Worm (Caenorhabditis elegans): ENCODE results near the gene T02E9.6.

The T02E9.6 gene

DNA sequence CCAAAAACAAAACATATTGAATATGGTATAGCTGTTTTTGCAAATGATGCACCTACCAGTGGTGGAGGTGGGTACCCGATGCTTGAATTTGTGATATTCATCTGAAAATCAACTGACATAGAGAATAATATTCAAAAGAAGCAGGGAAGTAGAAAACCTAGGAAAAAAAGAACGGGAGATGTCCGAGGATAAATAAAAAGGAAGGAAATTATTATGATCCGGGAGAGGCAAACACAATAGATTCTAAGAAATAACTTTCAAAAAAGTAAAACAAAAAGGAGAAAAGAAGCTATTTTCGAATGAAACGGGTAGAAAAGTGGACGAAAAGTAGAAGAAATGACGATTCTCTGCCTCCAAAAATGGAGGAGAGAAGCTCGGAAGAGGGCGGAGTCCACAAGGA, 18.8 kb upstream of the T02E9.6 start, which contains the start of gene npr-25:
Gene npr-25, minus strand, starts transcription at position 101 of the 400 bp plus-strand sequence.
- TF ChIP-seq lin-39 (tag; optimal IDR thresholded peaks at IDR 0.05) (no peak), sma-9 (GFP tag; optimal IDR thresholded peaks at IDR 0.05) (no peak), sma-9 (tag; optimal IDR thresholded peaks at IDR 0.05) (no peak), elt-3 (tag; optimal IDR thresholded peaks at IDR 0.05) (no peak), unc-55 (GFP tag; optimal IDR thresholded peaks at IDR 0.05) (no peak), lin-11 (tag; optimal IDR thresholded peaks at IDR 0.05) (no peak), peb-1 (tag; optimal IDR thresholded peaks at IDR 0.05) (no peak), ztf-4 (tag; optimal IDR thresholded peaks at IDR 0.05) (no peak), nhr-21 (tag; optimal IDR thresholded peaks at IDR 0.05) (no peak), nhr-77 (tag; optimal IDR thresholded peaks at IDR 0.05) (no peak), nhr-129 (tag; optimal IDR thresholded peaks at IDR 0.05) (no peak), zag-1 (tag; optimal IDR thresholded peaks at IDR 0.05) (no peak), nhr-12 (tag; optimal IDR thresholded peaks at IDR 0.05) (no peak), egl-27 (tag; optimal IDR thresholded peaks at IDR 0.05) (no peak), gmeb-1 (tag; optimal IDR thresholded peaks at IDR 0.05) (no peak), elt-1 (tag; optimal IDR thresholded peaks at IDR 0.05) (no peak)

DNA sequence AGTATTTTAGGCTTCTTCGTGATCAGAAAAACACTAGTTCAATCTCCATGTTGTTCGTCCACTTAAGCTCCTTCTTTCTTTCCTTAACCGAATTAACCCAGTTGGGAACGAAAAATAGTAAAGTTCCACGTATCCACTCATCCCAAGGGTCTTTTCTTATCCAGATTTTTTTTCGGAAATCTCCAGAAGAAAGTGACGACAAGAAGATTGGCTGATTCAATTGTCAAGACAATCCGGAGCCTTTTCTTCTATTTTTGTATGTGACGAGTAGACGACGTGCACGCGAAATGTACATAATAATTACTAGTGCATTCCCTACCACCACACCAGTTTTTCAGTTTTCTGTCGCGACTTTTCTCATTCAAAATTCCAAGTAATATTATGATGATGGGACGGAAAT, 17.2 kb upstream of the T02E9.6 start:
- TF ChIP-seq snpc-4 (tag; optimal IDR thresholded peaks at IDR 0.05) (no peak), lin-11 (tag; optimal IDR thresholded peaks at IDR 0.05) (no peak), ZK546.5 (tag; optimal IDR thresholded peaks at IDR 0.05) (no peak), nhr-6 (tag; optimal IDR thresholded peaks at IDR 0.05) (no peak), skn-1 (tag; optimal IDR thresholded peaks at IDR 0.05) (no peak), alr-1 (tag; optimal IDR thresholded peaks at IDR 0.05) (no peak), blmp-1 (tag; optimal IDR thresholded peaks at IDR 0.05; ENCODE audit: insufficient read depth) (no peak), zag-1 (tag; optimal IDR thresholded peaks at IDR 0.05) (no peak), elt-3 (tag; optimal IDR thresholded peaks at IDR 0.05) (no peak), ztf-4 (tag; optimal IDR thresholded peaks at IDR 0.05) (no peak), lin-39 (tag; optimal IDR thresholded peaks at IDR 0.05) (no peak), nhr-77 (tag; optimal IDR thresholded peaks at IDR 0.05) (no peak), nhr-21 (tag; optimal IDR thresholded peaks at IDR 0.05) (no peak), peb-1 (tag; optimal IDR thresholded peaks at IDR 0.05) (no peak), ztf-11 (tag; optimal IDR thresholded peaks at IDR 0.05) (no peak), crh-2 (tag; optimal IDR thresholded peaks at IDR 0.05) (no peak), Y55F3AM.14 (GFP tag; optimal IDR thresholded peaks at IDR 0.05) (no peak), nhr-23 (tag; optimal IDR thresholded peaks at IDR 0.05) (no peak), F13H6.1 (tag; optimal IDR thresholded peaks at IDR 0.05) (no peak)

DNA sequence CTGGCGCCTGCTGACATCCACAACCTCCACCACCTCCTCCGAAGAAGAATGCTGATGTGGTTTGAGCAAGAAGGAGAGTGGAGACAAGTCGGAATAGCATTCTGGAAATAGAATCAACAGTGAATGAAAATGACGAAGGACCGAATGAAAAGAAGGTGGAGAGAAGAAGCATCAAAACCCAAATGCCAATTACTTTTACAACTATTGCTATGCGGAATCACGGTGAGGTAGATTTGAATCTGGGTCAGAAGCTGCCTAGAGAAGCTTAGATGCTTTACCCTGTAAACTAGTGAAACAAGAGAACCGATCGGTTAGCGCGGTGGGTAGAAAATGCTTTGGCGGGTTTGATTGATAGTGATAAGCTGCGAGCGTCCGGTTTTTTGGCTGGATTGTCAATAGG, 12.8 kb upstream of the T02E9.6 start, which contains the start of gene grl-7:
Gene grl-7, minus strand, starts transcription at position 101 of the 400 bp plus-strand sequence.
- no peak for TF ChIP-seq ztf-11 (tag; optimal IDR thresholded peaks at IDR 0.05)
- no peak for TF ChIP-seq nhr-25 (tag; optimal IDR thresholded peaks at IDR 0.05)
- no peak for TF ChIP-seq ceh-82 (tag; optimal IDR thresholded peaks at IDR 0.05)
- TF ChIP-seq blmp-1 (tag; optimal IDR thresholded peaks at IDR 0.05; ENCODE audit: insufficient read depth) = no peak
- no peak for TF ChIP-seq nhr-6 (tag; optimal IDR thresholded peaks at IDR 0.05)

DNA sequence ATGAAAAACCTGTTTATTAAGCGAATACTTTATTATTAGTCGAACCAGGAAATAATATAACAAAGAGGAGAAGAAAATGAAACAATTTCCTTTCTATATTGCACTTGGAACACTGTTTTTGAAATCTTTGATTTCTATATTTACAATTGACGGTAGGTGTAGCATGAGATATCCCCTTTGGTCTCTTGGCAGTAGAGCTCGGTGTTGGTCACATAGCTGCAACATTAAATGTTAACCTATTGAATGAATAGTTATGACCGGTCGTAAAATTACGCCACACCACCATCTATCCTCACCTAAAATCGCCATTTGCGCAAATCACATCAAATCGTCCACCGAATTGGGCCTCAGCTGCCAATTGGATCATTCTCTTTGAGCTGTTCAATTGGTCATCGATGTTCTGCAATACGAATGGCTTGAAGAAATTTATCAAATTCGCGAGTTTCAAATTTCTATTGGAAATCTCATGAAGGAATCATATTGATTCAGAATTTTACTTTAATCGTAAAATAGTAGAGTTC, 10.8 kb upstream of the T02E9.6 start:
- TF ChIP-seq C34F6.9 (tag; optimal IDR thresholded peaks at IDR 0.05) (no peak), nhr-21 (tag; optimal IDR thresholded peaks at IDR 0.05) (no peak), nhr-237 (tag; optimal IDR thresholded peaks at IDR 0.05) (no peak), ceh-16 (tag; optimal IDR thresholded peaks at IDR 0.05) (no peak), unc-55 (GFP tag; optimal IDR thresholded peaks at IDR 0.05) (no peak), lin-39 (tag; optimal IDR thresholded peaks at IDR 0.05) (no peak), gmeb-1 (tag; optimal IDR thresholded peaks at IDR 0.05) (no peak), zag-1 (tag; optimal IDR thresholded peaks at IDR 0.05) (no peak), unc-39 (tag; optimal IDR thresholded peaks at IDR 0.05) (no peak), ztf-4 (tag; optimal IDR thresholded peaks at IDR 0.05) (no peak), nhr-10 (tag; optimal IDR thresholded peaks at IDR 0.05) (no peak), sma-9 (GFP tag; optimal IDR thresholded peaks at IDR 0.05) (no peak), sma-9 (tag; optimal IDR thresholded peaks at IDR 0.05) (no peak)

DNA sequence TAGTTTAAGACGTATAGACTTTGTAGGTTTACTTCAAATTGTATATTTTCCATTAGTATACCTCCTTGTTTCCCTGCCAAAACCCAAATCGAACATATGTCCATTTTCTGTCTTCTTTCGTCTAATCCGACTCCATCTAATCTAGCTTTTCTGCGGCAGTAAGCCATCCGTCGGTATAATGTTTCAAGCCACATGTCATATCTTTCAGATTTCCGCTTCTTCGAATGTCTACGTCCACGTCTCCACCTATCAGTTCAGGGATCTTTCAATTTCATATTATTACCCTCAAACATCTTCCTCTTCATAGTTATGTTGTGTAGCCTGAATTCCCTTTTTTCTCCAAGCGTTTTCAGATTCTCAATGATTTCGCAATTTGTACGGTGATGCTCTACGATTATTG, 10.0 kb upstream of the T02E9.6 start:
- TF ChIP-seq R02D3.7 (tag; optimal IDR thresholded peaks at IDR 0.05) (no peak), aly-2 (tag; optimal IDR thresholded peaks at IDR 0.05) (no peak), lsy-2 (tag; optimal IDR thresholded peaks at IDR 0.05) (no peak), elt-3 (tag; optimal IDR thresholded peaks at IDR 0.05) (no peak), lin-11 (tag; optimal IDR thresholded peaks at IDR 0.05) (no peak), egl-27 (tag; optimal IDR thresholded peaks at IDR 0.05) (no peak), nhr-12 (tag; optimal IDR thresholded peaks at IDR 0.05) (no peak)
